Fruit fly (Drosophila melanogaster): ENCODE measurements around the gene Nf-YC.
A peak's percentile ranks its signal among the peaks of the same experiment; 100 is the strongest.

dm6 chrX:6803312-6803794 lies 17.4 kb downstream of the Nf-YC start, which contains the start of the genes C3G and pod1:
- TF ChIP-seq pan (optimal IDR thresholded peaks at IDR 0.05) = no peak
- TF ChIP-seq Sp1 (GFP tag; optimal IDR thresholded peaks at IDR 0.05) = peak; percentile 11
- peak; percentile 32 for TF ChIP-seq sv (GFP tag; optimal IDR thresholded peaks at IDR 0.05)
- TF ChIP-seq usp (GFP tag; optimal IDR thresholded peaks at IDR 0.05) = no peak
- TF ChIP-seq rgr (GFP tag; optimal IDR thresholded peaks at IDR 0.05) = peak; percentile 13
- TF ChIP-seq Myc (optimal IDR thresholded peaks at IDR 0.05) = no peak
- TF ChIP-seq woc (GFP tag; optimal IDR thresholded peaks at IDR 0.05) = peak; percentile 11

All from whole organism, wandering third instar larva.